Worm (Caenorhabditis elegans): ENCODE measurements around the gene nlp-7.

DNA sequence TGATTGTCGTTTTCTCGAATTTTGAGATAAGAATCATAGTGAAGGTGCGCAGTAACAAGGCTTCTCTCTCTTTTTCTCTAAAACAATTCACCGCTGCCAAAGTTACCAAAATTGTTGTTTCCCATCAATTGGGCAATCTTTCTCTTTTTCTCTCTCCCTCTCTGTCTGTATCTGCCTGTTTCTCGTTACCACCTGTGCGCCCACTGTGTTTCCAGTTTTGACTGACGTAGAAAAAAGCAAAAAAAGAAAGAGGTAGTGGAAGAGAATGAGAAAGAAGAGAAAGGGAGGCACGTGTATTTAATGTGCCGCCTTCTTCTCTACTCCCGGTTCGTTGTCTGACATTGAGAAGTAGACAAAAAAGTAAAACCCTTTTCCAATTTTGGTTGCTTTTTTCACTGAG, 42.9 kb upstream of the nlp-7 start:
- TF ChIP-seq elt-1 (tag; optimal IDR thresholded peaks at IDR 0.05) (peak; percentile 78), pqm-1 (tag; optimal IDR thresholded peaks at IDR 0.05) (peak; percentile 27), eor-1 (tag; optimal IDR thresholded peaks at IDR 0.05) (no peak)
